Fruit fly (Drosophila melanogaster) whole organism, embryonic: ENCODE data around the gene CG10301.

ENCODE experiments used
- Ada2b ChIP-seq: fragments of 200-800 bp; sonication (Bioruptor generic); IDR thresholded peaks from 2 replicates; pipeline ENCODE4 v1.3.6; 2022; ENCODE audit warnings: missing biosample characterization, missing genetic modification characterization
- Atf-2 ChIP-seq: fragments of 200-800 bp; sonication (Bioruptor generic); optimal IDR thresholded peaks from 2 replicates; lab custom pipeline; 2016; ENCODE audit warnings: missing biosample characterization, missing genetic modification characterization
- B-H1 ChIP-seq: fragments of 200-800 bp; sonication (Bioruptor generic); IDR thresholded peaks from 3 replicates; pipeline ENCODE4 v1.3.6; 2022; ENCODE audit warnings: missing biosample characterization, missing genetic modification characterization
- CG10431 ChIP-seq: fragments of 200-800 bp; sonication (Bioruptor generic); optimal IDR thresholded peaks from 3 replicates; lab custom pipeline; 2018; ENCODE audit warnings: missing biosample characterization, mild to moderate bottlenecking, missing genetic modification characterization
- CG11504 ChIP-seq: fragments of 200-800 bp; sonication (Bioruptor generic); optimal IDR thresholded peaks from 3 replicates; lab custom pipeline; 2019; ENCODE audit warnings: missing biosample characterization, mild to moderate bottlenecking, missing genetic modification characterization, moderate library complexity
- CG12071 ChIP-seq: fragments of 200-800 bp; sonication (Bioruptor generic); optimal IDR thresholded peaks from 3 replicates; lab custom pipeline; 2018; ENCODE audit warnings: missing biosample characterization, mild to moderate bottlenecking, missing genetic modification characterization
- CG1233 ChIP-seq: fragments of 200-800 bp; sonication (Bioruptor generic); optimal IDR thresholded peaks from 4 replicates; lab custom pipeline; 2018; ENCODE audit warnings: missing biosample characterization, mild to moderate bottlenecking, missing genetic modification characterization
- CG12391 ChIP-seq: fragments of 200-800 bp; sonication (Bioruptor generic); optimal IDR thresholded peaks from 3 replicates; lab custom pipeline; 2018; ENCODE audit warnings: missing biosample characterization, mild to moderate bottlenecking, missing genetic modification characterization, moderate library complexity
- CG15269 ChIP-seq: fragments of 200-800 bp; sonication (Bioruptor generic); optimal IDR thresholded peaks from 2 replicates; lab custom pipeline; 2018; ENCODE audit warnings: missing biosample characterization, mild to moderate bottlenecking, missing genetic modification characterization, moderate library complexity
- CG15514 ChIP-seq: fragments of 200-800 bp; sonication (Bioruptor generic); optimal IDR thresholded peaks from 3 replicates; lab custom pipeline; 2017; ENCODE audit warnings: missing biosample characterization, missing genetic modification characterization, mild to moderate bottlenecking, moderate library complexity, missing genetic modification reagents
- CG1603 ChIP-seq: fragments of 200-800 bp; sonication (Bioruptor generic); optimal IDR thresholded peaks from 2 replicates; lab custom pipeline; 2019; ENCODE audit warnings: missing biosample characterization, mild to moderate bottlenecking, missing genetic modification characterization, moderate library complexity
- CG17361 ChIP-seq: fragments of 200-800 bp; sonication (Bioruptor generic); IDR thresholded peaks from 3 replicates; pipeline ENCODE4 v1.3.6; 2022; ENCODE audit warnings: missing biosample characterization, missing genetic modification characterization
- CG3065 ChIP-seq: fragments of 200-800 bp; sonication (Bioruptor generic); optimal IDR thresholded peaks from 2 replicates; lab custom pipeline; 2016; ENCODE audit warnings: missing biosample characterization, missing genetic modification characterization
- CG32532 ChIP-seq: fragments of 200-800 bp; sonication (Bioruptor generic); IDR thresholded peaks from 2 replicates; pipeline ENCODE4 v1.3.6; 2022; ENCODE audit warnings: missing biosample characterization, missing genetic modification characterization
- CG4360 ChIP-seq: fragments of 200-800 bp; sonication (Bioruptor generic); IDR thresholded peaks from 2 replicates; pipeline ENCODE4 v1.3.6; 2022; ENCODE audit warnings: missing biosample characterization, missing genetic modification characterization
- CG4707 ChIP-seq: fragments of 200-800 bp; sonication (Bioruptor generic); optimal IDR thresholded peaks from 2 replicates; lab custom pipeline; 2018; ENCODE audit warnings: missing biosample characterization, mild to moderate bottlenecking, missing genetic modification characterization, moderate library complexity
- CG6254 ChIP-seq: fragments of 200-800 bp; sonication (Bioruptor generic); optimal IDR thresholded peaks from 3 replicates; lab custom pipeline; 2017; ENCODE audit warnings: mild to moderate bottlenecking, missing biosample characterization, missing genetic modification reagents, missing genetic modification characterization
- Dfd ChIP-seq, 2 experiments: fragments of >200 bp; optimal IDR thresholded peaks; 2 replicates each; lab custom pipeline; 2017; ENCODE audit warnings: missing biosample characterization in 2 of 2, missing genetic modification characterization in 2 of 2
- Fer2 ChIP-seq: fragments of 200-800 bp; sonication (Bioruptor generic); optimal IDR thresholded peaks from 2 replicates; lab custom pipeline; 2018; ENCODE audit warnings: missing biosample characterization, mild to moderate bottlenecking, missing genetic modification characterization, moderate library complexity
- Fer3 ChIP-seq: fragments of 200-800 bp; sonication (Bioruptor generic); optimal IDR thresholded peaks from 2 replicates; lab custom pipeline; 2018; ENCODE audit warnings: missing biosample characterization, mild to moderate bottlenecking, missing genetic modification characterization, moderate library complexity
- Gsc ChIP-seq: fragments of 200-800 bp; sonication (Bioruptor generic); IDR thresholded peaks from 2 replicates; pipeline ENCODE4 v1.3.6; 2022; ENCODE audit warnings: missing biosample characterization, missing genetic modification characterization
- HmgZ ChIP-seq: fragments of 200-800 bp; sonication (Bioruptor generic); optimal IDR thresholded peaks from 2 replicates; lab custom pipeline; 2018; ENCODE audit warnings: missing biosample characterization, mild to moderate bottlenecking, missing genetic modification characterization
- Hsf ChIP-seq: fragments of 200-800 bp; sonication (Bioruptor generic); optimal IDR thresholded peaks from 3 replicates; lab custom pipeline; 2016; ENCODE audit warnings: missing biosample characterization, missing genetic modification characterization
- MTF-1 ChIP-seq: fragments of 200-800 bp; sonication (Bioruptor generic); optimal IDR thresholded peaks from 2 replicates; lab custom pipeline; 2018; ENCODE audit warnings: missing biosample characterization, mild to moderate bottlenecking, missing genetic modification characterization, borderline replicate concordance
- Med ChIP-seq: fragments of 200-800 bp; sonication (Bioruptor generic); peaks from one replicate; lab custom pipeline; 2016; ENCODE audit warnings: missing biosample characterization, missing genetic modification characterization, mild to moderate bottlenecking, inconsistent platforms, moderate library complexity
- NC2β ChIP-seq: fragments of 200-800 bp; sonication (Bioruptor generic); optimal IDR thresholded peaks from 2 replicates; lab custom pipeline; 2016; ENCODE audit warnings: missing biosample characterization, missing genetic modification characterization
- Nf-YC ChIP-seq: fragments of 200-800 bp; optimal IDR thresholded peaks from 3 replicates; lab custom pipeline; 2019; ENCODE audit warnings: missing biosample characterization, mild to moderate bottlenecking, missing genetic modification characterization, moderate library complexity
- Scr ChIP-seq: fragments of 200-800 bp; sonication (Bioruptor generic); IDR thresholded peaks from 2 replicates; pipeline ENCODE4 v1.3.6; 2022; ENCODE audit warnings: missing biosample characterization, missing genetic modification characterization; ENCODE audit not compliant: partially characterized antibody
- Sry-δ ChIP-seq: fragments of 200-800 bp; sonication (Bioruptor generic); optimal IDR thresholded peaks from 2 replicates; lab custom pipeline; 2016; ENCODE audit warnings: missing biosample characterization, missing genetic modification characterization
- TFAM ChIP-seq: fragments of 200-800 bp; sonication (Bioruptor generic); optimal IDR thresholded peaks from 2 replicates; lab custom pipeline; 2017; ENCODE audit warnings: missing biosample characterization, missing genetic modification characterization, inconsistent platforms
- Vsx1 ChIP-seq: fragments of 200-800 bp; sonication (Bioruptor generic); optimal IDR thresholded peaks from 2 replicates; lab custom pipeline; 2017; ENCODE audit warnings: missing biosample characterization, mild to moderate bottlenecking, missing genetic modification characterization, missing genetic modification reagents
- amos ChIP-seq: fragments of 200-800 bp; sonication (Bioruptor generic); IDR thresholded peaks from 2 replicates; pipeline ENCODE4 v1.3.6; 2022; ENCODE audit warnings: missing biosample characterization, missing genetic modification characterization; ENCODE audit not compliant: partially characterized antibody
- bowl ChIP-seq: fragments of 200-800 bp; sonication (Bioruptor generic); IDR thresholded peaks from 2 replicates; pipeline ENCODE4 v1.3.6; 2022; ENCODE audit warnings: missing biosample characterization, missing genetic modification characterization
- cas ChIP-seq: fragments of 200-800 bp; sonication (Bioruptor generic); IDR thresholded peaks from 2 replicates; pipeline ENCODE4 v1.3.6; 2022; ENCODE audit warnings: missing biosample characterization, missing genetic modification characterization
- esg ChIP-seq: fragments of 200-800 bp; sonication (Bioruptor generic); conservative IDR thresholded peaks from 2 replicates; pipeline ENCODE4 v1.3.6; 2022; ENCODE audit warnings: missing biosample characterization, missing genetic modification characterization
- knrl ChIP-seq: fragments of 200-800 bp; sonication (Bioruptor generic); IDR thresholded peaks from 3 replicates; pipeline ENCODE4 v1.3.6; 2022; ENCODE audit warnings: missing biosample characterization, missing genetic modification characterization; ENCODE audit not compliant: partially characterized antibody
- lola ChIP-seq, 3 experiments: fragments of >200 bp in 2 of 3; fragments of 200-800 bp in 1 of 3; sonication (Bioruptor generic) in 1 of 3; optimal IDR thresholded peaks; 2 replicates each; lab custom pipeline; 2017 to 2019; ENCODE audit warnings: missing biosample characterization in 3 of 3, missing genetic modification characterization in 3 of 3, mild to moderate bottlenecking in 1 of 3, moderate library complexity in 1 of 3
- prd ChIP-seq, 3 experiments: fragments of >200 bp in 2 of 3; fragments of 200-800 bp in 1 of 3; sonication (Bioruptor generic) in 1 of 3; optimal IDR thresholded peaks in 2 of 3; IDR thresholded peaks in 1 of 3; 2 replicates in 2 of 3; 3 replicates in 1 of 3; pipeline versions ENCODE4 v1.3.6 to Lab custom; 2017 to 2022; ENCODE audit warnings: missing biosample characterization in 1 of 3, missing genetic modification characterization in 1 of 3
- pum ChIP-seq: fragments of 200-800 bp; sonication (Bioruptor generic); optimal IDR thresholded peaks from 2 replicates; lab custom pipeline; 2016; ENCODE audit warnings: missing biosample characterization, missing genetic modification characterization
- so ChIP-seq: fragments of 200-800 bp; sonication (Bioruptor generic); IDR thresholded peaks from 3 replicates; pipeline ENCODE4 v1.3.6; 2022; ENCODE audit warnings: missing biosample characterization, missing genetic modification characterization
- stwl ChIP-seq: fragments of 200-800 bp; sonication (Bioruptor generic); optimal IDR thresholded peaks from 3 replicates; lab custom pipeline; 2018; ENCODE audit warnings: missing biosample characterization, mild to moderate bottlenecking, missing genetic modification characterization, moderate library complexity
- unc-4 ChIP-seq: fragments of 200-800 bp; sonication (Bioruptor generic); IDR thresholded peaks from 2 replicates; pipeline ENCODE4 v1.3.6; 2022; ENCODE audit warnings: missing biosample characterization, missing genetic modification characterization; ENCODE audit not compliant: partially characterized antibody
- usp ChIP-seq: fragments of >200 bp; optimal IDR thresholded peaks from 2 replicates; lab custom pipeline; 2017; ENCODE audit warnings: missing biosample characterization, missing genetic modification characterization
- zfh1 ChIP-seq: fragments of 200-800 bp; sonication (Bioruptor generic); IDR thresholded peaks from 3 replicates; pipeline ENCODE4 v1.3.6; 2022; ENCODE audit warnings: missing biosample characterization, missing genetic modification characterization

The CG10301 gene

dm6 chr3R:23675646-23676045, 34.3 kb upstream of the CG10301 start (continued):
- TF ChIP-seq TFAM (no peak), CG15269 (tag; lab: Kevin White, UChicago) (no peak), prd (optimal IDR thresholded peaks at IDR 0.05; lab: Kevin White, UChicago) (no peak), prd (GFP tag; IDR thresholded peaks at IDR 0.05; lab: Robert Waterston, UW) (no peak), CG1603 (tag; lab: Kevin White, UChicago) (no peak)

dm6 chr3R:23677058-23677457, 32.9 kb upstream of the CG10301 start, which contains the start of gene GILT3:
Gene GILT3 (plus strand): TSS chr3R:23677358.
- TF ChIP-seq CG12071 (GFP tag; lab: Kevin White, UChicago) = no peak
- peak; percentile 6 for TF ChIP-seq Med (GFP tag; lab: Kevin White, UChicago)
- 0 out of 2 replicates have a peak, but pooled peaks have one; percentile 25 for TF ChIP-seq CG32532 (GFP tag; lab: Robert Waterston, UW)
- TF ChIP-seq B-H1 (GFP tag; lab: Robert Waterston, UW) = no peak

dm6 chr3R:23678349-23679193, 31.4 kb upstream of the CG10301 start, which contains the start of gene GILT2:
Gene GILT2 (plus strand): TSS chr3R:23678895.
- TF ChIP-seq Vsx1 (GFP tag; lab: Kevin White, UChicago) (peak; percentile 83), CG3065 (GFP tag; lab: Kevin White, UChicago) (peak; percentile 76), CG15514 (GFP tag; lab: Kevin White, UChicago) (peak; percentile 85), Dfd (GFP tag; optimal IDR thresholded peaks at IDR 0.05; lab: Kevin White, UChicago) (peak in 1 of 2 experiments; percentile 41), pum (GFP tag; lab: Kevin White, UChicago) (peak; percentile 39), bowl (GFP tag; lab: Robert Waterston, UW) (peak; percentile 87), cas (GFP tag; lab: Robert Waterston, UW) (peak; percentile 78), CG4360 (GFP tag; lab: Robert Waterston, UW) (peak; percentile 60), NC2β (peak; percentile 9), zfh1 (GFP tag; lab: Robert Waterston, UW) (peak; percentile 92), usp (GFP tag; lab: Kevin White, UChicago) (no peak), Hsf (peak; percentile 80), stwl (peak; percentile 18), CG10431 (GFP tag; lab: Kevin White, UChicago) (peak; percentile 84), knrl (GFP tag; lab: Robert Waterston, UW) (no peak), Gsc (GFP tag; lab: Robert Waterston, UW) (peak; percentile 63), MTF-1 (GFP tag; lab: Kevin White, UChicago) (peak; percentile 76), CG6254 (GFP tag; lab: Kevin White, UChicago) (peak; percentile 81), Fer2 (tag; lab: Kevin White, UChicago) (peak; percentile 86), CG11504 (peak; percentile 94), so (peak; percentile 92), Nf-YC (tag; lab: Kevin White, UChicago) (peak; percentile 78), HmgZ (tag; lab: Kevin White, UChicago) (peak; percentile 81), Sry-δ (GFP tag; lab: Kevin White, UChicago) (peak; percentile 11), CG17361 (GFP tag; lab: Robert Waterston, UW) (peak; percentile 96), Scr (no peak), amos (no peak), Ada2b (GFP tag; lab: Robert Waterston, UW) (peak; percentile 91), lola (GFP tag; optimal IDR thresholded peaks at IDR 0.05; lab: Kevin White, UChicago) (peak in 1 of 3 experiments; percentile 88), CG1233 (GFP tag; lab: Kevin White, UChicago) (peak; percentile 91), Atf-2 (peak; percentile 37), Fer3 (peak; percentile 93), CG4707 (GFP tag; lab: Kevin White, UChicago) (peak; percentile 57), CG12391 (peak; percentile 94), esg (GFP tag; lab: Robert Waterston, UW) (peak; percentile 89), unc-4 (GFP tag; lab: Robert Waterston, UW) (no peak)
